Worm (Caenorhabditis elegans) whole organism, midembryonic: ENCODE data around the gene F56A8.8.

ENCODE experiments used
- cog-1 ChIP-seq: sonication (generic microtip); optimal IDR thresholded peaks from 2 replicates; lab custom pipeline; 2016; ENCODE audit warnings: missing genetic modification characterization, missing compliant biosample characterization
- med-1 ChIP-seq: sonication (generic microtip); optimal IDR thresholded peaks from 2 replicates; lab custom pipeline; 2017; ENCODE audit warnings: missing genetic modification characterization, mild to moderate bottlenecking, missing compliant biosample characterization, antibody characterized with exemption, missing genetic modification reagents; ENCODE audit not compliant: insufficient read depth
- ref-1 ChIP-seq: fragments of 200-800 bp; sonication (Bioruptor generic); conservative IDR thresholded peaks from 2 replicates; pipeline ENCODE4 v1.3.6; 2022; ENCODE audit warnings: missing genetic modification reagents, missing genetic modification characterization, missing compliant biosample characterization
- ztf-29 ChIP-seq: fragments of 200-800 bp; sonication (Bioruptor generic); IDR thresholded peaks from 2 replicates; pipeline ENCODE4 v1.3.6; 2022; ENCODE audit warnings: missing genetic modification reagents, missing genetic modification characterization, missing compliant biosample characterization

DNA sequence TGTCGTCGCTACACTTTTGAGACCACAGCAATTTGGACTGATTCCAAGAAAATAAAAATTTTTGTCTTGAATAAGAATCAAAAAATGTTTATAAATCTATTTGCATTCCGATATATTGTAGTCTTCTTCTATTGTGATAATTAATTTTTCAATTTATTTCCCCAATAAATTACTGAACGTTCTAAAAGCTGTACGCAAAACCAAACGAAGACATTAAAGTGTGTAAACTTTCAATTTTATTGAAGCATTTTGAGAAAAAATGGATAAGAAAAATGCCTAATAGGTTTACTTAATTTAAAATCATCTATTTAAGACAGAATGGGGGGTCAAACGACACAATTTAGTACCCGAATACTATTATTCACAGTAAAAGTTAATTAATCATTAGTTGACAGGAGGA lies 17.1 kb downstream of the F56A8.8 start:
- TF ChIP-seq ref-1 (no peak), cog-1 (tag; lab: Kevin White, UChicago) (no peak), ztf-29 (GFP tag; lab: Robert Waterston, UW) (no peak), med-1 (no peak)
